Fruit fly (Drosophila melanogaster): ENCODE results near the gene Spindly.

Gene Spindly

dm6 chr2L:3534227-3534842, 4.2 kb upstream of the Spindly start (continued):
- TF ChIP-seq CG18011 (GFP tag; optimal IDR thresholded peaks at IDR 0.05) = no peak
- no peak for TF ChIP-seq sima (GFP tag; optimal IDR thresholded peaks at IDR 0.05)
- TF ChIP-seq Jarid2 (GFP tag; optimal IDR thresholded peaks at IDR 0.05) = no peak
- TF ChIP-seq Lim3 (GFP tag; IDR thresholded peaks at IDR 0.05) = no peak
- peak; percentile 6 for TF ChIP-seq tx (GFP tag; optimal IDR thresholded peaks at IDR 0.05)
- TF ChIP-seq Sry-δ (GFP tag; optimal IDR thresholded peaks at IDR 0.05) = no peak
- no peak for TF ChIP-seq Dp (GFP tag; optimal IDR thresholded peaks at IDR 0.05)
- TF ChIP-seq CG15269 (tag; optimal IDR thresholded peaks at IDR 0.05) = peak; percentile 63
- peak; percentile 53; the same call in 1 of the 2 replicates for TF ChIP-seq peb (GFP tag; IDR thresholded peaks at IDR 0.05)
- peak; percentile 27 for TF ChIP-seq luna (GFP tag; optimal IDR thresholded peaks at IDR 0.05)
- TF ChIP-seq org-1 (GFP tag; optimal IDR thresholded peaks at IDR 0.05) = no peak
- TF ChIP-seq NC2α (GFP tag; optimal IDR thresholded peaks at IDR 0.05) = no peak
- no peak for TF ChIP-seq Sry-β (GFP tag; optimal IDR thresholded peaks at IDR 0.05)
- TF ChIP-seq Xrp1 (GFP tag; IDR thresholded peaks at IDR 0.05) = peak; percentile 74
- TF ChIP-seq CG31224 (GFP tag; IDR thresholded peaks at IDR 0.05) = no peak
- TF ChIP-seq E2f1 (GFP tag; IDR thresholded peaks at IDR 0.05) = peak; percentile 55
- TF ChIP-seq maf-S (GFP tag; optimal IDR thresholded peaks at IDR 0.05) = no peak
- peak; percentile 23 for TF ChIP-seq CG13123 (GFP tag; optimal IDR thresholded peaks at IDR 0.05)
- TF ChIP-seq CG13287 (GFP tag; IDR thresholded peaks at IDR 0.05; ENCODE audit: partially characterized antibody) = no peak
- peak; percentile 31 for TF ChIP-seq Hsf (GFP tag; optimal IDR thresholded peaks at IDR 0.05)
- TF ChIP-seq caup (GFP tag; optimal IDR thresholded peaks at IDR 0.05; ENCODE audit: severe bottlenecking) = no peak
- no peak for TF ChIP-seq CG15479 (GFP tag; optimal IDR thresholded peaks at IDR 0.05)
- 0 out of 3 replicates have a peak, but pooled peaks have one; percentile 13 for TF ChIP-seq zen2 (GFP tag; IDR thresholded peaks at IDR 0.05; ENCODE audit: partially characterized antibody)
- TF ChIP-seq kah (GFP tag; optimal IDR thresholded peaks at IDR 0.05) = peak; percentile 29
- TF ChIP-seq onecut (GFP tag; IDR thresholded peaks at IDR 0.05) = peak; percentile 33; the same call in 1 of the 2 replicates
- peak; percentile 36 for TF ChIP-seq CG7786 (GFP tag; optimal IDR thresholded peaks at IDR 0.05)
- TF ChIP-seq CG14441 (GFP tag; IDR thresholded peaks at IDR 0.05) = peak; percentile 51
- TF ChIP-seq cad (GFP tag; optimal IDR thresholded peaks at IDR 0.05) = no peak
- no peak for TF ChIP-seq CG6175 (GFP tag; IDR thresholded peaks at IDR 0.05)
- TF ChIP-seq Eip74EF (GFP tag; optimal IDR thresholded peaks at IDR 0.05) = no peak
- no peak for TF ChIP-seq abd-A (tag; optimal IDR thresholded peaks at IDR 0.05)
- peak; percentile 58; the same call in 2 of the 3 replicates for TF ChIP-seq Aef1 (GFP tag; IDR thresholded peaks at IDR 0.05)
- TF ChIP-seq Ets97D (GFP tag; optimal IDR thresholded peaks at IDR 0.05) = no peak
- no peak for TF ChIP-seq dm (GFP tag; optimal IDR thresholded peaks at IDR 0.05)
- peak; percentile 30 for TF ChIP-seq gcm (GFP tag; optimal IDR thresholded peaks at IDR 0.05)
- no peak for TF ChIP-seq HLH4C (GFP tag; IDR thresholded peaks at IDR 0.05; ENCODE audit: partially characterized antibody)
- TF ChIP-seq Dip2 (GFP tag; IDR thresholded peaks at IDR 0.05) = no peak
- peak; percentile 54; the same call in 1 of the 2 replicates for TF ChIP-seq esg (GFP tag; conservative IDR thresholded peaks at IDR 0.05)
- TF ChIP-seq pfk (GFP tag; optimal IDR thresholded peaks at IDR 0.05) = no peak
- TF ChIP-seq PHDP (tag; optimal IDR thresholded peaks at IDR 0.05) = peak; percentile 65
- TF ChIP-seq Dll (GFP tag; IDR thresholded peaks at IDR 0.05; ENCODE audit: partially characterized antibody) = no peak
- peak; percentile 88 for TF ChIP-seq grau (tag; optimal IDR thresholded peaks at IDR 0.05)
- peak; percentile 59; the same call in 1 of the 2 replicates for TF ChIP-seq Awh (GFP tag; IDR thresholded peaks at IDR 0.05)
- TF ChIP-seq CG7987 (GFP tag; optimal IDR thresholded peaks at IDR 0.05) = no peak
- TF ChIP-seq so (GFP tag; IDR thresholded peaks at IDR 0.05) = no peak; the same call in 2 of the 3 replicates
- no peak for TF ChIP-seq vfl (GFP tag; optimal IDR thresholded peaks at IDR 0.05)
- peak; percentile 56 for TF ChIP-seq Antp (GFP tag; optimal IDR thresholded peaks at IDR 0.05)
- peak; percentile 13 for TF ChIP-seq CG12104 (GFP tag; optimal IDR thresholded peaks at IDR 0.05)
- 0 out of 3 replicates have a peak, but pooled peaks have one; percentile 15 for TF ChIP-seq Mrtf (GFP tag; IDR thresholded peaks at IDR 0.05)
- TF ChIP-seq exex (tag; optimal IDR thresholded peaks at IDR 0.05) = no peak

All from whole organism, embryonic.